Worm (Caenorhabditis elegans) whole organism, mixed stage, embryonic: ENCODE measurements around the gene B0336.12.
A peak's percentile ranks its signal among the peaks of the same experiment; 100 is the strongest.

Source experiments
- bed-3 ChIP-seq: fragments of 200-800 bp; sonication (Bioruptor generic); optimal IDR thresholded peaks from 3 replicates; lab custom pipeline; 2018; ENCODE audit warnings: mild to moderate bottlenecking, missing genetic modification characterization, moderate library complexity, missing compliant biosample characterization
- blmp-1 ChIP-seq: fragments of 150-350 bp; optimal IDR thresholded peaks from 2 replicates; lab custom pipeline; 2014; ENCODE audit warnings: missing biosample characterization, missing genetic modification characterization
- ceh-39 ChIP-seq: fragments of 150-350 bp; optimal IDR thresholded peaks from 2 replicates; lab custom pipeline; 2014; ENCODE audit warnings: missing biosample characterization, missing genetic modification characterization
- ceh-43 ChIP-seq: fragments of 200-800 bp; sonication (Bioruptor generic); optimal IDR thresholded peaks from 2 replicates; lab custom pipeline; 2018; ENCODE audit warnings: mild to moderate bottlenecking, missing genetic modification characterization, moderate library complexity, missing compliant biosample characterization
- ceh-83 ChIP-seq: fragments of 200-800 bp; sonication (Bioruptor generic); optimal IDR thresholded peaks from 2 replicates; lab custom pipeline; 2018; ENCODE audit warnings: mild to moderate bottlenecking, missing genetic modification characterization, missing compliant biosample characterization
- ces-1 ChIP-seq: fragments of 150-350 bp; optimal IDR thresholded peaks from 2 replicates; lab custom pipeline; 2014; ENCODE audit warnings: missing biosample characterization, missing genetic modification reagents, missing genetic modification characterization
- cnd-1 ChIP-seq: fragments of 200-800 bp; sonication (Bioruptor generic); optimal IDR thresholded peaks from 2 replicates; lab custom pipeline; 2018; ENCODE audit warnings: mild to moderate bottlenecking, missing genetic modification characterization, missing compliant biosample characterization
- drap-1 ChIP-seq: fragments of 200-800 bp; sonication (Bioruptor generic); optimal IDR thresholded peaks from 3 replicates; lab custom pipeline; 2018; ENCODE audit warnings: mild to moderate bottlenecking, missing genetic modification characterization, missing compliant biosample characterization
- elt-1 ChIP-seq: sonication (generic microtip); optimal IDR thresholded peaks from 2 replicates; lab custom pipeline; 2017; ENCODE audit warnings: missing genetic modification characterization, mild to moderate bottlenecking, missing compliant biosample characterization, antibody characterized with exemption, moderate library complexity, borderline replicate concordance; ENCODE audit not compliant: insufficient read depth
- elt-3 ChIP-seq: fragments of 150-350 bp; optimal IDR thresholded peaks from 2 replicates; lab custom pipeline; 2014; ENCODE audit warnings: missing biosample characterization, missing genetic modification characterization
- flh-1 ChIP-seq: fragments of 200-800 bp; sonication (Bioruptor generic); optimal IDR thresholded peaks from 2 replicates; lab custom pipeline; 2018; ENCODE audit warnings: mild to moderate bottlenecking, missing genetic modification characterization, moderate library complexity, missing compliant biosample characterization
- ham-2 ChIP-seq: fragments of 200-800 bp; sonication (Bioruptor generic); optimal IDR thresholded peaks from 2 replicates; lab custom pipeline; 2018; ENCODE audit warnings: mild to moderate bottlenecking, missing genetic modification characterization, missing compliant biosample characterization
- hlh-1 ChIP-seq: fragments of 150-350 bp; optimal IDR thresholded peaks from 2 replicates; lab custom pipeline; 2014; ENCODE audit warnings: missing biosample characterization, missing genetic modification reagents, missing genetic modification characterization
- lin-13 ChIP-seq: fragments of 150-350 bp; optimal IDR thresholded peaks from 2 replicates; lab custom pipeline; 2014; ENCODE audit warnings: missing biosample characterization, missing genetic modification characterization
- lin-32 ChIP-seq: fragments of 200-800 bp; sonication (Bioruptor generic); optimal IDR thresholded peaks from 2 replicates; lab custom pipeline; 2018; ENCODE audit warnings: mild to moderate bottlenecking, missing genetic modification characterization, missing compliant biosample characterization
- lsy-2 ChIP-seq: fragments of 150-350 bp; optimal IDR thresholded peaks from 2 replicates; lab custom pipeline; 2014; ENCODE audit warnings: missing biosample characterization, missing genetic modification characterization
- mab-5 ChIP-seq: fragments of 150-350 bp; optimal IDR thresholded peaks from 2 replicates; lab custom pipeline; 2014; ENCODE audit warnings: missing biosample characterization, missing genetic modification characterization
- mep-1 ChIP-seq: fragments of 150-350 bp; optimal IDR thresholded peaks from 2 replicates; lab custom pipeline; 2017; ENCODE audit warnings: missing biosample characterization, missing genetic modification reagents, missing genetic modification characterization, inconsistent platforms
- mls-2 ChIP-seq: sonication (generic microtip); optimal IDR thresholded peaks from 2 replicates; lab custom pipeline; 2016; ENCODE audit warnings: mild to moderate bottlenecking, missing genetic modification characterization, moderate library complexity, missing compliant biosample characterization
- nhr-2 ChIP-seq: fragments of 150-350 bp; optimal IDR thresholded peaks from 2 replicates; lab custom pipeline; 2014; ENCODE audit warnings: missing biosample characterization, missing genetic modification characterization
- nhr-237 ChIP-seq: fragments of 150-350 bp; optimal IDR thresholded peaks from 2 replicates; lab custom pipeline; 2014; ENCODE audit warnings: missing biosample characterization, missing genetic modification characterization
- nhr-76 ChIP-seq: sonication (generic microtip); optimal IDR thresholded peaks from 2 replicates; lab custom pipeline; 2017; ENCODE audit warnings: missing biosample characterization, missing genetic modification characterization
- pha-4 ChIP-seq: fragments of 150-350 bp; optimal IDR thresholded peaks from 2 replicates; lab custom pipeline; 2018; ENCODE audit warnings: missing biosample characterization, missing genetic modification reagents, missing genetic modification characterization
- snpc-4 ChIP-seq: fragments of 150-350 bp; optimal IDR thresholded peaks from 2 replicates; lab custom pipeline; 2014; ENCODE audit warnings: missing biosample characterization, missing genetic modification characterization
- sptf-1 ChIP-seq: sonication (generic microtip); optimal IDR thresholded peaks from 2 replicates; lab custom pipeline; 2017; ENCODE audit warnings: mild to moderate bottlenecking, missing genetic modification characterization, moderate library complexity, missing compliant biosample characterization
- tbx-8 ChIP-seq: fragments of 200-800 bp; sonication (Bioruptor generic); optimal IDR thresholded peaks from 2 replicates; lab custom pipeline; 2018; ENCODE audit warnings: mild to moderate bottlenecking, missing genetic modification characterization, moderate library complexity, missing compliant biosample characterization
- unc-62 ChIP-seq: fragments of 150-350 bp; optimal IDR thresholded peaks from 2 replicates; lab custom pipeline; 2014; ENCODE audit warnings: missing biosample characterization, missing genetic modification reagents, missing genetic modification characterization
- zip-8 ChIP-seq: fragments of 150-350 bp; optimal IDR thresholded peaks from 2 replicates; lab custom pipeline; 2014; ENCODE audit warnings: missing biosample characterization, missing genetic modification characterization
- ztf-11 ChIP-seq: fragments of 150-350 bp; optimal IDR thresholded peaks from 2 replicates; lab custom pipeline; 2014; ENCODE audit warnings: missing biosample characterization, missing genetic modification characterization

Gene B0336.12

ce11 chrIII:5720266-5721019 is 10.5 kb upstream of the B0336.12 start (continued):
- TF ChIP-seq nhr-237 (tag; lab: Kevin White, UChicago), result no peak
- TF ChIP-seq zip-8 (tag; lab: Kevin White, UChicago), result peak; percentile 41
- TF ChIP-seq mep-1 (tag; lab: Kevin White, UChicago), result no peak
- TF ChIP-seq cnd-1 (tag; lab: Kevin White, UChicago), result peak; percentile 37

ce11 chrIII:5719832-5720194 is 9.9 kb upstream of the B0336.12 start:
- TF ChIP-seq unc-62 (no peak), mls-2 (no peak), elt-3 (tag; lab: Kevin White, UChicago) (no peak), nhr-76 (tag; lab: Kevin White, UChicago) (no peak), mab-5 (tag; lab: Kevin White, UChicago) (no peak), ceh-83 (GFP tag; lab: Kevin White, UChicago) (no peak), lsy-2 (tag; lab: Kevin White, UChicago) (no peak), nhr-2 (tag; lab: Kevin White, UChicago) (no peak), lin-13 (no peak), snpc-4 (tag; lab: Kevin White, UChicago) (no peak), tbx-8 (GFP tag; lab: Kevin White, UChicago) (no peak), mep-1 (tag; lab: Kevin White, UChicago) (no peak), ces-1 (GFP tag; lab: Kevin White, UChicago) (no peak), ham-2 (GFP tag; lab: Kevin White, UChicago) (no peak), hlh-1 (tag; lab: Kevin White, UChicago) (no peak), ztf-11 (tag; lab: Kevin White, UChicago) (no peak)
- TF ChIP-seq, all 35 proteins: peak for 0

ce11 chrIII:5719105-5719831 is 9.3 kb upstream of the B0336.12 start:
- TF ChIP-seq drap-1 (GFP tag; lab: Kevin White, UChicago) (no peak), cnd-1 (tag; lab: Kevin White, UChicago) (peak; percentile 3), lin-32 (GFP tag; lab: Kevin White, UChicago) (peak; percentile 3), nhr-2 (tag; lab: Kevin White, UChicago) (peak; percentile 54), unc-62 (no peak), ces-1 (GFP tag; lab: Kevin White, UChicago) (peak; percentile 42), lsy-2 (tag; lab: Kevin White, UChicago) (no peak), zip-8 (tag; lab: Kevin White, UChicago) (peak; percentile 90)

- TF ChIP-seq zip-8 (tag; lab: Kevin White, UChicago) (peak; percentile 89), ceh-39 (peak; percentile 50), nhr-2 (tag; lab: Kevin White, UChicago) (peak; percentile 91), unc-62 (peak; percentile 23), ceh-83 (GFP tag; lab: Kevin White, UChicago) (no peak), ztf-11 (tag; lab: Kevin White, UChicago) (peak; percentile 6), blmp-1 (tag; lab: Kevin White, UChicago) (no peak), ces-1 (GFP tag; lab: Kevin White, UChicago) (peak; percentile 26)
Observed at ce11 chrIII:5718385-5718784, 8.4 kb upstream of the B0336.12 start.

ce11 chrIII:5717173-5717748 is 7.3 kb upstream of the B0336.12 start:
- TF ChIP-seq mep-1 (tag; lab: Kevin White, UChicago), result no peak
- no peak for TF ChIP-seq pha-4 (tag; lab: Kevin White, UChicago)
- no peak for TF ChIP-seq bed-3 (GFP tag; lab: Kevin White, UChicago)
- TF ChIP-seq ham-2 (GFP tag; lab: Kevin White, UChicago), result no peak
- TF ChIP-seq lin-32 (GFP tag; lab: Kevin White, UChicago), result no peak
- TF ChIP-seq elt-1 (tag; lab: Kevin White, UChicago), result no peak
- no peak for TF ChIP-seq sptf-1 (tag; lab: Kevin White, UChicago)
- no peak for TF ChIP-seq lin-13
- no peak for TF ChIP-seq blmp-1 (tag; lab: Kevin White, UChicago)
- no peak for TF ChIP-seq ceh-43 (GFP tag; lab: Kevin White, UChicago)
- TF ChIP-seq snpc-4 (tag; lab: Kevin White, UChicago), result no peak
- TF ChIP-seq flh-1 (GFP tag; lab: Kevin White, UChicago), result no peak
- TF ChIP-seq nhr-76 (tag; lab: Kevin White, UChicago), result no peak
- no peak for TF ChIP-seq lsy-2 (tag; lab: Kevin White, UChicago)
- TF ChIP-seq cnd-1 (tag; lab: Kevin White, UChicago), result no peak
- TF ChIP-seq ceh-39, result no peak
- no peak for TF ChIP-seq drap-1 (GFP tag; lab: Kevin White, UChicago)
- no peak for TF ChIP-seq mab-5 (tag; lab: Kevin White, UChicago)
- TF ChIP-seq unc-62, result no peak
